3 worm cellular contexts compared by ENCODE assay signal in the genomic region with DNA sequence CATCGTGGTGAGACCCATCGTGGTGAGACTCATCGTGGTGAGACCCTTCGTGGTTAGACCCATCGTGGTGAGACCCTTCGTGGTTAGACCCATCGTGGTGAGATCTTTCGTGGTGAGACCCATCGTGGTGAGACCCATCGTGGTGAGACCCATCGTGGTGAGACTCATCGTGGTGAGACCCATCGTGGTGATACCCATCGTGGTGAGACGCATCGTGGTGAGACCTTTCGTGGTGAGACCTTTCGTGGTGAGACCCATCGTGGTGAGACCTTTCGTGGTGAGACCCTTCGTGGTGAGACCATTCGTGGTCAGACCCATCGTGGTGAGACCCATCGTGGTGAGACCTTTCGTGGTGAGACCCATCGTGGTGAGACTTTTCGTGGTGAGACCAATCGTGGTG.
TF ChIP-seq lines count a peak whose summit lies in the region.

No protein-coding gene starts in this region.

TF ChIP-seq in whole organism, L4 larva, 104 proteins besides CTCF, POLR2A, EP300 and RAD21:
- TF ChIP-seq dmd-8 (GFP tag; IDR thresholded peaks at IDR 0.05; lab: Robert Waterston, UW): peak; percentile 77
- TF ChIP-seq set-16 (GFP tag; IDR thresholded peaks at IDR 0.05; lab: Robert Waterston, UW): peak; percentile 31; the same call in 1 of the 2 replicates
- peak; percentile 58; the same call in 1 of the 2 replicates for TF ChIP-seq egl-43 (GFP tag; IDR thresholded peaks at IDR 0.05; lab: Robert Waterston, UW)

TF ChIP-seq in whole organism, midembryonic, 9 proteins besides CTCF, POLR2A, EP300 and RAD21:
- TF ChIP-seq klf-2 (GFP tag; conservative IDR thresholded peaks at IDR 0.05; lab: Robert Waterston, UW) (0 out of 2 replicates have a peak, but pooled peaks have one; percentile 35), tab-1 (GFP tag; IDR thresholded peaks at IDR 0.05; lab: Robert Waterston, UW) (peak; percentile 57; the same call in 1 of the 2 replicates)

TF ChIP-seq in whole organism, young adult, 124 proteins besides CTCF, POLR2A, EP300 and RAD21:
- peak; percentile 28; the same call in 1 of the 2 replicates for TF ChIP-seq F33H1.4 (GFP tag; IDR thresholded peaks at IDR 0.05; lab: Robert Waterston, UW)
